Fruit fly (Drosophila melanogaster): ENCODE data around the gene CG5114.

Gene CG5114

DNA sequence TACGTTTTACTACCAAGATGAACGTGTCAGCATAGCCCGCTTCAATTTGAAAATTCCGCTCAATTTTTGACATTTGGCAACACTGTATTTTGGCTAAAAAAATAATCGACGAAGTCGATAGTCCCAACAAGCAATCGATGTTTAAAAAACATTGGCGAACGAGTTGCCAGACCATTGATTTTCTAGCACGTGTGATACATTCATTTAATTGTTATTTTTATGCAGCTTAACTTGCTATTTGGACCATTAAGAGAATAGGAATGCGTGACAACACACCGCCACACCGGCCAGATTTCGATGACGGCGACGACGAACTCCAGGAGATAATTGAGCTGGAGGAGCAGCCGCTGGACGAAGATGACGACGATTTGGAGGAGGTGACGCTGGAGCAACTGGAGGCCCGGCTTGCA, at the start of gene CG5114:
Gene CG5114, plus strand, starts transcription at position 161 of the 410 bp plus-strand sequence.
- no peak for TF ChIP-seq Myc (optimal IDR thresholded peaks at IDR 0.05)
- TF ChIP-seq Sin3A (optimal IDR thresholded peaks at IDR 0.05) = no peak
- TF ChIP-seq psq (optimal IDR thresholded peaks at IDR 0.05) = no peak
- TF ChIP-seq insv (optimal IDR thresholded peaks at IDR 0.05) = no peak
- no peak for TF ChIP-seq ttk (optimal IDR thresholded peaks at IDR 0.05)
- TF ChIP-seq h (optimal IDR thresholded peaks at IDR 0.05) = no peak

- TF ChIP-seq ttk (optimal IDR thresholded peaks at IDR 0.05) (no peak), Sin3A (optimal IDR thresholded peaks at IDR 0.05) (no peak), psq (optimal IDR thresholded peaks at IDR 0.05) (no peak), h (optimal IDR thresholded peaks at IDR 0.05) (no peak), insv (optimal IDR thresholded peaks at IDR 0.05) (no peak), Myc (optimal IDR thresholded peaks at IDR 0.05) (no peak)
These were observed 39.9 kb upstream of the CG5114 start for dm6 chr3L:14942769-14943168.

dm6 chr3L:14944231-14944630, 38.4 kb upstream of the CG5114 start, which contains the start of gene CG13465:
CG13465 (minus strand) TSS chr3L:14944331.
- no peak for TF ChIP-seq psq (optimal IDR thresholded peaks at IDR 0.05)
- TF ChIP-seq Myc (optimal IDR thresholded peaks at IDR 0.05) = no peak
- TF ChIP-seq ttk (optimal IDR thresholded peaks at IDR 0.05) = no peak
- no peak for TF ChIP-seq h (optimal IDR thresholded peaks at IDR 0.05)
- no peak for TF ChIP-seq insv (optimal IDR thresholded peaks at IDR 0.05)
- no peak for TF ChIP-seq Sin3A (optimal IDR thresholded peaks at IDR 0.05)

DNA sequence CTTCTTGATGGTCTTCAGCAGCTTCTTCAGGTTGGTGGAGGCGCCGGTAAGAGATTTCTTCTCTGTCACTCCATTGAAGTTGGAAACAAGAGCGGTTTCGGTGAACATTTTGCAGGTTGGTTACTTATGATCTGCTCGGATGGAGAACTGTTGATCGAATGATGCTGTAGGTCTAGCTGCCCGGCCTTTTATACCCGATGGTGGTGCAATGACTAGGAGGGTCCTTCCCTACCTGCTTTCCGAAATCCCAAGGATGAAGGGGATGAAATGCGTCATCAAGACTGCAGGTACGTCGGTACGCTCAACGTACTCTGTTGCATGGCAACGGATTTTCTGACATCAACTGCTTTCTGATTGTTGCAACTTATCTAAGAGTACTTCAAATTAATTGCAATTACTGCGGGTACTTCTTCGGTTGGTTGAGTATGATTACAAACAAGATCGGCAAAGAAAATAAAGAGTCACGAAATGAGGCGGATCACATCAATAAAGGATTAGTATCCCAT, 36.6 kb upstream of the CG5114 start, which contains the start of gene BobA:
Gene BobA, minus strand, starts transcription at position 165 of the 506 bp plus-strand sequence.
- TF ChIP-seq insv (optimal IDR thresholded peaks at IDR 0.05) (no peak), h (optimal IDR thresholded peaks at IDR 0.05) (no peak), ttk (optimal IDR thresholded peaks at IDR 0.05) (no peak), Sin3A (optimal IDR thresholded peaks at IDR 0.05) (no peak), Myc (optimal IDR thresholded peaks at IDR 0.05) (no peak), psq (optimal IDR thresholded peaks at IDR 0.05) (no peak)

DNA sequence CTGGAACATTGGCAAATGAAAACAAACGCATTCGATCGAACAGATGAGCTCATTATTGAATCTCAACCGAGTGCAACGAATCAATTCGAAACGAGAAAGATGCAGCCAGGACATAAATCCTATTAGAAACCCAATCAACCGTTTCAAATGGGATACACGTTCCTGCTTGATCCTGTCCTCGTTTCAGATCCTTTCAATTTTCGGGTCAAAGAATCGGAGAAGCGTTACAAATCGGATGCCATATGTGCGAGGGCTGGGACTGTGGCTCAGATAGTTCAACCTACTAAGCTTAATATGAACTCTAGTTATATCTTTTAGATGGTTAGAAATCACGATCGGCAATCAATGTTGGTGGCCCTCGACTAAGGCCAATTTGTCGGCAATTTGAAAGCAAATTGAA, 32.7 kb upstream of the CG5114 start:
- TF ChIP-seq Sin3A (optimal IDR thresholded peaks at IDR 0.05) = no peak
- TF ChIP-seq h (optimal IDR thresholded peaks at IDR 0.05) = no peak
- no peak for TF ChIP-seq Myc (optimal IDR thresholded peaks at IDR 0.05)
- TF ChIP-seq insv (optimal IDR thresholded peaks at IDR 0.05) = no peak
- TF ChIP-seq ttk (optimal IDR thresholded peaks at IDR 0.05) = no peak
- TF ChIP-seq psq (optimal IDR thresholded peaks at IDR 0.05) = no peak

- TF ChIP-seq psq (optimal IDR thresholded peaks at IDR 0.05) (no peak), ttk (optimal IDR thresholded peaks at IDR 0.05) (no peak), Sin3A (optimal IDR thresholded peaks at IDR 0.05) (no peak), insv (optimal IDR thresholded peaks at IDR 0.05) (no peak)
These were observed 29.6 kb upstream of the CG5114 start for dm6 chr3L:14952858-14953669.

DNA sequence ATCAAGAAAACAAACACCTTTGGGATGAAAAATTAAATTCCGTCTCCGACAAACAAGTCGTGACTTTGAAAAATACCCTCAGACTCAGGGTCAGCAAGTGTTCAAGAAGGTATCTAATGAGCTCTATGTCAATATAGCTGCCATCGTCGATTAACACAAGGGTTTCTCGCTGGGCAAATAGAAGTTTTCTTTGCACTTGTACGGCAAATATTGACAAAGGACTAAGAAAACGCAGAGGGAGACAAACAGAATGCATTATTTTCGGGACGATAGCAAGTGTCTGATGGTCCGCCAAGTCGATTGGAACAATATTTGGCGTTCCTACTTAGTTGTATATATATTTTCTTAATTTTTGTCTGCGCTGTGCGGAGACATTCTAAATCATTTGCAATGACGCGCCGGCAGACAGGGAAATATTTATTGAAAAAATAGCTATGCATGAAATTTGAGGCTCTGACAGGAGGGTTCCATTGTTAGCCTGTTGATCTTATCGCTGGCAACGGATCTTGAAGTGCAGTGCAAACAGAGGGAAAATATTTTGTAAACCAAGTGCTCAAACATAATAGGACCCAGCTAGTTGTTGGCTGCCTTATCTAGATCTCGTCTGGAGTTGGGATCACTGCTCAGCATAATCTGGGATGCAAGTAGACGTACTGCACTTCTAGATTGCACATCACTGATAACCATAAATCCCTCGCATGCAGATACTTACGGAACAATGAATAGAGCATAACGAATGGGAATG, 26.2 kb upstream of the CG5114 start:
- TF ChIP-seq insv (optimal IDR thresholded peaks at IDR 0.05) (no peak), Myc (optimal IDR thresholded peaks at IDR 0.05) (no peak), Sin3A (optimal IDR thresholded peaks at IDR 0.05) (no peak), psq (optimal IDR thresholded peaks at IDR 0.05) (no peak), ttk (optimal IDR thresholded peaks at IDR 0.05) (no peak), h (optimal IDR thresholded peaks at IDR 0.05) (no peak)

DNA sequence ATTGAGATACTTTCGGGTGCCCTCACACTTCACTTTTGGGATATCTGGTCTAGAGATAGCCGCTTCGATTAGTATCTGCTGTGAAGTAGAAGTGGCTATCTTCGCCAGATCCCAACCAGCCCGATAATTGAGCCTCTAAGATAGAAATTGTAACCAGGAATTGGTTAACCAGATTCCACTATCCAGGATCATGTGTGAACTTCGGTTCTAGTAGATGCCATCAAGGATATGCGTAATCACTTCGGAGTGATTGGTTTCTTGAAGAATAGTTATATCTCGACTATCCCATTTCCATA, 25.7 kb upstream of the CG5114 start:
- no peak for TF ChIP-seq ttk (optimal IDR thresholded peaks at IDR 0.05)
- TF ChIP-seq Sin3A (optimal IDR thresholded peaks at IDR 0.05) = no peak
- TF ChIP-seq h (optimal IDR thresholded peaks at IDR 0.05) = no peak
- no peak for TF ChIP-seq psq (optimal IDR thresholded peaks at IDR 0.05)
- TF ChIP-seq insv (optimal IDR thresholded peaks at IDR 0.05) = no peak
- TF ChIP-seq Myc (optimal IDR thresholded peaks at IDR 0.05) = no peak

DNA sequence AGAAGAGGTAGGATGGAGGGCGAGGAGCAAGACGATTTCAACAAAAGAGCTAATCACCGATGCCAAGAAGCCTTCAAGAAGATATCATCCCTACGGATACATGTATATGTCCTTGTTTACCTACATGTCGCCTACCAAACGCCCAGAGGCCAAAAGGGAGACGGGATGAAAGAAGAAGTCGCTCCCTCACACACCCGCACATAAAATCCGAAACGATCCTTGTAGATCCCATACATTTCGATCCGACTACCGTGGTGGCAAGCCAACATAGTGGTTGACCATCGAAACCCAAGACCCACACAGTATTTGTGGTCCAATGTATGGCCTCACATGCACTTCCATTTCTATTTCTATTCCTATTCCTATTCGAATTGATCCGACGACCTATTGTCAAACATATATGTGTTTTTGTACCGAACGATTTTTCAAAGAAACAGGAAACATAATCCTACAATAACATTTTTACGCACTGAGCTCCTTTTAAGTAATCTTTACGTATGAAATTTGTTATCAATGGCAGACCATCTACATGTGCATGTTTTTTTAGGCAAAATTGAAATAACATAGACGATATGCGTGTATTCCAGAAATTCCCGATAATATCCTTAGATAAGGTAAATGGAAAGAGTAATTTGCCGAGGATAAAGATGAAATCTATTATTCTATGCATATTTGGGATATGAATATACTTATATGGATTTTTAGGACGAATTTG, 23.9 kb upstream of the CG5114 start:
- TF ChIP-seq Myc (optimal IDR thresholded peaks at IDR 0.05) = no peak
- no peak for TF ChIP-seq Sin3A (optimal IDR thresholded peaks at IDR 0.05)
- TF ChIP-seq insv (optimal IDR thresholded peaks at IDR 0.05) = no peak
- TF ChIP-seq psq (optimal IDR thresholded peaks at IDR 0.05) = no peak
- TF ChIP-seq h (optimal IDR thresholded peaks at IDR 0.05) = no peak
- TF ChIP-seq ttk (optimal IDR thresholded peaks at IDR 0.05) = no peak

dm6 chr3L:14960549-14960948, 22.1 kb upstream of the CG5114 start:
- TF ChIP-seq ttk (optimal IDR thresholded peaks at IDR 0.05) = no peak
- TF ChIP-seq Sin3A (optimal IDR thresholded peaks at IDR 0.05) = no peak

DNA sequence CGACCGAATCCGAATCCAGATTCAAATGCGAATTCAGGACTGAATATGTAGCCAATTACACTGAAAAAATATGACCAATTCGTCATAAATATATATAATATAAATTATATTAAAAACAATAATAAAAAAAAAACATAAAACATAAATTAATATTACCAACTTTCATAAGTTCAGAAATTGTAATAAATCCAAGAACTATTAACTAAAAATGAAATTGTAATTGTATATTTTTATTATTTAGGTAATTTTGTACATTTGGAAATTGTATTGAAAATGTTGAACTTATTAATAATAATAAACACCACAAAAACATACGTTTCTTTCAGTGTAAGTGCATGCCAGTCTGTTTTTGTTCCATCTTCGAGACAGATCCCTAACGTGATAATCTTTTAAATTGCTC, 21.6 kb upstream of the CG5114 start:
- TF ChIP-seq Myc (optimal IDR thresholded peaks at IDR 0.05) (no peak), psq (optimal IDR thresholded peaks at IDR 0.05) (no peak), Sin3A (optimal IDR thresholded peaks at IDR 0.05) (no peak), ttk (optimal IDR thresholded peaks at IDR 0.05) (no peak), h (optimal IDR thresholded peaks at IDR 0.05) (no peak), insv (optimal IDR thresholded peaks at IDR 0.05) (no peak)

DNA sequence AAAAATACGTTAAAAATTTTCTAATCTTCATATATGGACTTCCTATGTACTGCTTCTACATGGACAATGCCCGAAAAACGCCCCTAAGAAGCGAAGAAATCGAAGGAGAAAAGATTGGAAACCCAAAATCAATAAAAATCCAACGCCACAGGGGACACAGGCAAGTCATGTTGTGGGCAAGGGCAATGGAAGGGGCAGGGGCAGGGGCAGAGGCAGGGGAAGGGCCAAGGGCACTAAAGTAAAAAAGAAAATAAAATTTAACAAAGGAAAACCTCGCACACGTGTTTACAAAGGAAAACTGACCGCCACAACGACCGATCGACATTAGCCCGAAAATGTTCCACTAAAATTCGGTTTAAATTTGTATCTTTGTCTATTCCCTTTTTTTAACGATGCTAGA, 19.9 kb upstream of the CG5114 start:
- TF ChIP-seq Myc (optimal IDR thresholded peaks at IDR 0.05) (no peak), Sin3A (optimal IDR thresholded peaks at IDR 0.05) (no peak), h (optimal IDR thresholded peaks at IDR 0.05) (no peak), psq (optimal IDR thresholded peaks at IDR 0.05) (no peak), ttk (optimal IDR thresholded peaks at IDR 0.05) (no peak), insv (optimal IDR thresholded peaks at IDR 0.05) (no peak)
